Fruit fly (Drosophila melanogaster): ENCODE measurements around the gene CG14262.

Gene CG14262

DNA sequence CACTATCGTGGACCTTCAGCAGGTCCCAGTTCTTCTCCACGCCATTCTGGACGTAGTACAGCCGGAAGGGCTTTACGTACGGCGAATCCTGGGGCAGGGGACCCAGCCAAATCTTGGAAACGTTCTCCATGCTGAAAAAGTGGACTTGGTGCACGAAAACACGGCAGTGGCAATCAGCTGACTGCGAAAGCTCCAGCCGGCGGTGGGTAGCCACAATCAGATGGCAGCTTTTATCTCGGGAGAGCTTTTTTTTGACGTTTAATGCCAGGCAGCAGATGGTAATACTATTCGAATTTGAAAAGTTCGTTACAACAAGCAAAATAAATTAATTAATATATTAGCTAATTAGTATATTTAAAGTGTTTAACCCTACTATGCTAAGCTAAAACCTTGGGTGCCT is 36.9 kb downstream of the CG14262 start, which contains the start of gene CG42813:
CG42813 (minus strand) TSS at position 220 of the 400 bp plus-strand sequence.
- TF ChIP-seq oc (tag; optimal IDR thresholded peaks at IDR 0.05): no peak
- no peak for TF ChIP-seq CG14014 (GFP tag; IDR thresholded peaks at IDR 0.05)
- TF ChIP-seq CG11695 (GFP tag; IDR thresholded peaks at IDR 0.05): no peak
- peak; percentile 15 for TF ChIP-seq MESR4 (GFP tag; optimal IDR thresholded peaks at IDR 0.05)
- no peak for TF ChIP-seq CG4854 (GFP tag; optimal IDR thresholded peaks at IDR 0.05)
- no peak for TF ChIP-seq fd3F (GFP tag; optimal IDR thresholded peaks at IDR 0.05)
- TF ChIP-seq aop (GFP tag; IDR thresholded peaks at IDR 0.05): no peak
- TF ChIP-seq exex (tag; optimal IDR thresholded peaks at IDR 0.05): no peak
- peak; percentile 53 for TF ChIP-seq CG13287 (GFP tag; IDR thresholded peaks at IDR 0.05; ENCODE audit: partially characterized antibody)
- TF ChIP-seq CG4360 (GFP tag; IDR thresholded peaks at IDR 0.05): no peak
- peak; percentile 4 for TF ChIP-seq CG15514 (GFP tag; optimal IDR thresholded peaks at IDR 0.05)
- 0 out of 2 replicates have a peak, but pooled peaks have one; percentile 28 for TF ChIP-seq unc-4 (GFP tag; IDR thresholded peaks at IDR 0.05; ENCODE audit: partially characterized antibody)
- TF ChIP-seq CG2712 (tag; optimal IDR thresholded peaks at IDR 0.05): no peak
- peak; percentile 64 for TF ChIP-seq gfzf (GFP tag; optimal IDR thresholded peaks at IDR 0.05)
- TF ChIP-seq Myb (GFP tag; optimal IDR thresholded peaks at IDR 0.05): peak; percentile 90
- TF ChIP-seq crp (GFP tag; optimal IDR thresholded peaks at IDR 0.05): peak in 1 of 2 experiments; percentile 92
- no peak for TF ChIP-seq mirr (GFP tag; optimal IDR thresholded peaks at IDR 0.05)
- no peak for TF ChIP-seq CG7556 (GFP tag; optimal IDR thresholded peaks at IDR 0.05)
- no peak for TF ChIP-seq eve (GFP tag; optimal IDR thresholded peaks at IDR 0.05)
- TF ChIP-seq E2f2 (GFP tag; IDR thresholded peaks at IDR 0.05): peak; percentile 55
- no peak for TF ChIP-seq NC2α (GFP tag; optimal IDR thresholded peaks at IDR 0.05)
- TF ChIP-seq ind (GFP tag; optimal IDR thresholded peaks at IDR 0.05): no peak
- TF ChIP-seq Lpt (GFP tag; optimal IDR thresholded peaks at IDR 0.05): no peak
- no peak for TF ChIP-seq pb (GFP tag; optimal IDR thresholded peaks at IDR 0.05)
- no peak for TF ChIP-seq schlank (tag; optimal IDR thresholded peaks at IDR 0.05)
- no peak for TF ChIP-seq Taf1 (GFP tag; IDR thresholded peaks at IDR 0.05)
- no peak for TF ChIP-seq shn (GFP tag; optimal IDR thresholded peaks at IDR 0.05)
- TF ChIP-seq Asciz (GFP tag; optimal IDR thresholded peaks at IDR 0.05): no peak
- TF ChIP-seq fd102C (GFP tag; optimal IDR thresholded peaks at IDR 0.05): no peak
- no peak for TF ChIP-seq Mrtf (GFP tag; IDR thresholded peaks at IDR 0.05)
- TF ChIP-seq CG3163 (GFP tag; optimal IDR thresholded peaks at IDR 0.05): no peak
- peak; percentile 17; the same call in 1 of the 4 replicates for TF ChIP-seq Dll (GFP tag; IDR thresholded peaks at IDR 0.05; ENCODE audit: partially characterized antibody)
- no peak for TF ChIP-seq Gsc (GFP tag; IDR thresholded peaks at IDR 0.05)
- no peak for TF ChIP-seq CG15269 (tag; optimal IDR thresholded peaks at IDR 0.05)
- TF ChIP-seq H2.0 (GFP tag; IDR thresholded peaks at IDR 0.05): no peak
- TF ChIP-seq HLH54F (GFP tag; optimal IDR thresholded peaks at IDR 0.05): no peak
- TF ChIP-seq stwl (tag; optimal IDR thresholded peaks at IDR 0.05): no peak
- TF ChIP-seq CG13775 (GFP tag; optimal IDR thresholded peaks at IDR 0.05): no peak
- no peak for TF ChIP-seq pum (GFP tag; optimal IDR thresholded peaks at IDR 0.05)
- TF ChIP-seq CG16815 (GFP tag; optimal IDR thresholded peaks at IDR 0.05): no peak
- no peak for TF ChIP-seq HLH4C (GFP tag; IDR thresholded peaks at IDR 0.05; ENCODE audit: partially characterized antibody)
- TF ChIP-seq HmgD (GFP tag; optimal IDR thresholded peaks at IDR 0.05): no peak
- TF ChIP-seq org-1 (GFP tag; optimal IDR thresholded peaks at IDR 0.05): no peak
- TF ChIP-seq CTCF (GFP tag; optimal IDR thresholded peaks at IDR 0.05): peak; percentile 84
- peak; percentile 76 for TF ChIP-seq MBD-R2 (GFP tag; IDR thresholded peaks at IDR 0.05)
- TF ChIP-seq Adf1 (GFP tag; IDR thresholded peaks at IDR 0.05): peak; percentile 11; the same call in 1 of the 2 replicates
- TF ChIP-seq az2 (GFP tag; optimal IDR thresholded peaks at IDR 0.05): no peak
- no peak for TF ChIP-seq YL-1 (GFP tag; optimal IDR thresholded peaks at IDR 0.05)
- no peak for TF ChIP-seq CG4730 (GFP tag; IDR thresholded peaks at IDR 0.05)
- TF ChIP-seq Xrp1 (GFP tag; IDR thresholded peaks at IDR 0.05): no peak
- no peak for TF ChIP-seq CG16813 (GFP tag; IDR thresholded peaks at IDR 0.05; ENCODE audit: partially characterized antibody)
- TF ChIP-seq gce (GFP tag; IDR thresholded peaks at IDR 0.05): no peak
